Worm (Caenorhabditis elegans): ENCODE measurements around the gene nas-29.

DNA sequence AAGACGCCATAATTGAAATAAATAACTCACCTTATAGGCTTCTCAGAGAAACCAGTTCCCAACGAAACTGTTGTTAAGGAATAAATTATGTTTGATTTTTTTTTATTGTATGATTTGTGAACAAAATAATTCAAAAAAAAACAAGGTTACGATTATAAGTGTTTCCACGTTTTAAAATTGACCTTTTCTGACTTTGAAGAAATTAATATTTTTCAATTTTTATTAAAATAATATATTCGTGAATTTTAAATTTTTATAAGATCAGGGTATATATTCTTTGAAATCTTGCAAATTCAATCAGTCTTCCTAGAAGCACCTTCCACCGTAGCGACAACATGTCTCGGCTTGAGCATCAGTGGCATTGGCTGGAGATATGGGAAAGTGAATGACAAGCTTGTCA, 32.5 kb upstream of the nas-29 start, which contains the start of gene C27D6.3:
- TF ChIP-seq elt-3 (tag; optimal IDR thresholded peaks at IDR 0.05) = no peak
- no peak for TF ChIP-seq unc-39 (tag; optimal IDR thresholded peaks at IDR 0.05)
- TF ChIP-seq ceh-43 (GFP tag; optimal IDR thresholded peaks at IDR 0.05) = no peak
- no peak for TF ChIP-seq ztf-11 (tag; optimal IDR thresholded peaks at IDR 0.05)

Data from whole organism, mixed stage, embryonic.